Worm (Caenorhabditis elegans) whole organism, mixed stage, embryonic: ENCODE measurements around the gene C30G12.4.

Experiments
- blmp-1 ChIP-seq: fragments of 150-350 bp; optimal IDR thresholded peaks from 2 replicates; lab custom pipeline; 2014; ENCODE audit warnings: missing biosample characterization, missing genetic modification characterization
- ham-2 ChIP-seq: fragments of 200-800 bp; sonication (Bioruptor generic); optimal IDR thresholded peaks from 2 replicates; lab custom pipeline; 2018; ENCODE audit warnings: mild to moderate bottlenecking, missing genetic modification characterization, missing compliant biosample characterization
- lin-13 ChIP-seq: fragments of 150-350 bp; optimal IDR thresholded peaks from 2 replicates; lab custom pipeline; 2014; ENCODE audit warnings: missing biosample characterization, missing genetic modification characterization
- mab-5 ChIP-seq: fragments of 150-350 bp; optimal IDR thresholded peaks from 2 replicates; lab custom pipeline; 2014; ENCODE audit warnings: missing biosample characterization, missing genetic modification characterization
- nhr-237 ChIP-seq: fragments of 150-350 bp; optimal IDR thresholded peaks from 2 replicates; lab custom pipeline; 2014; ENCODE audit warnings: missing biosample characterization, missing genetic modification characterization
- nhr-28 ChIP-seq: fragments of 150-350 bp; optimal IDR thresholded peaks from 2 replicates; lab custom pipeline; 2014; ENCODE audit warnings: missing biosample characterization, missing genetic modification characterization
- nhr-76 ChIP-seq: sonication (generic microtip); optimal IDR thresholded peaks from 2 replicates; lab custom pipeline; 2017; ENCODE audit warnings: missing biosample characterization, missing genetic modification characterization
- snpc-4 ChIP-seq: fragments of 150-350 bp; optimal IDR thresholded peaks from 2 replicates; lab custom pipeline; 2014; ENCODE audit warnings: missing biosample characterization, missing genetic modification characterization
- sptf-1 ChIP-seq: sonication (generic microtip); optimal IDR thresholded peaks from 2 replicates; lab custom pipeline; 2017; ENCODE audit warnings: mild to moderate bottlenecking, missing genetic modification characterization, moderate library complexity, missing compliant biosample characterization
- unc-39 ChIP-seq: fragments of 150-350 bp; optimal IDR thresholded peaks from 2 replicates; lab custom pipeline; 2014; ENCODE audit warnings: missing biosample characterization, missing genetic modification characterization
- unc-62 ChIP-seq: fragments of 150-350 bp; optimal IDR thresholded peaks from 2 replicates; lab custom pipeline; 2014; ENCODE audit warnings: missing biosample characterization, missing genetic modification reagents, missing genetic modification characterization

DNA sequence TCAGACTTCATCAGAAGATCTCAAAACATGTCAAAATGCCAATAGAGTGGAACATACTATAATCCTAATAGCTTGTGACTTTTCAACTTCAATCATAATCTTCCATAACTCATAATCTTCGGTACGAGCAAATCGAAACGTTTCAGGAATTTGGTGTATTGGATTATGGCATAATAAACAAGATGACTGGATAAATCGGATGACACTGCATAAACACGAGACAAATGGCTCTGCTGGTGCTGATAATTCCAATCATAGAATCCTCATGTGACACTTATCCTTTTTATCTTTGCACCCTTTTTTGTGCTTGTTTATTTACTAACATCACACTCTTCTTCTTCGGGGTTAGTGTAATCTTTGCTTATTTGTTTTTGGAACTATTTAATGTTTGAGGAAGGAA, 21.1 kb downstream of the C30G12.4 start:
- no peak for TF ChIP-seq blmp-1 (tag; lab: Kevin White, UChicago)
- no peak for TF ChIP-seq nhr-237 (tag; lab: Kevin White, UChicago)
- no peak for TF ChIP-seq unc-39 (tag; lab: Kevin White, UChicago)
- no peak for TF ChIP-seq sptf-1 (tag; lab: Kevin White, UChicago)
- no peak for TF ChIP-seq mab-5 (tag; lab: Kevin White, UChicago)
- no peak for TF ChIP-seq ham-2
- TF ChIP-seq snpc-4 (tag; lab: Kevin White, UChicago) = no peak
- no peak for TF ChIP-seq nhr-76 (tag; lab: Kevin White, UChicago)
- TF ChIP-seq lin-13 (tag; lab: Kevin White, UChicago) = no peak
- TF ChIP-seq unc-62 = no peak
- no peak for TF ChIP-seq nhr-28 (tag; lab: Kevin White, UChicago)
